Fruit fly (Drosophila melanogaster) whole organism, embryonic: ENCODE measurements around the gene shv.
A peak's percentile ranks its signal among the peaks of the same experiment; 100 is the strongest.

ENCODE experiments used
- Antp ChIP-seq: fragments of 200-800 bp; sonication (Bioruptor generic); optimal IDR thresholded peaks from 3 replicates; lab custom pipeline; 2016; ENCODE audit warnings: missing biosample characterization, missing genetic modification characterization
- Blimp-1 ChIP-seq: fragments of 200-800 bp; sonication (Bioruptor generic); optimal IDR thresholded peaks from 3 replicates; lab custom pipeline; 2018; ENCODE audit warnings: missing biosample characterization, missing genetic modification characterization, mild to moderate bottlenecking, moderate library complexity, missing genetic modification reagents
- CG10147 ChIP-seq: fragments of 200-800 bp; sonication (Bioruptor generic); optimal IDR thresholded peaks from 2 replicates; lab custom pipeline; 2019; ENCODE audit warnings: missing biosample characterization, mild to moderate bottlenecking, missing genetic modification characterization, moderate library complexity
- CG10209 ChIP-seq: fragments of 200-800 bp; sonication (Bioruptor generic); optimal IDR thresholded peaks from 3 replicates; lab custom pipeline; 2017; ENCODE audit warnings: missing biosample characterization, mild to moderate bottlenecking, missing genetic modification characterization, missing genetic modification reagents
- CG10274 ChIP-seq: fragments of 200-800 bp; sonication (Bioruptor generic); optimal IDR thresholded peaks from 3 replicates; lab custom pipeline; 2017; ENCODE audit warnings: missing biosample characterization, mild to moderate bottlenecking, missing genetic modification characterization
- CG10654 ChIP-seq: fragments of 200-800 bp; sonication (Bioruptor generic); optimal IDR thresholded peaks from 2 replicates; lab custom pipeline; 2016; ENCODE audit warnings: missing biosample characterization, missing genetic modification characterization
- CG10979 ChIP-seq: fragments of 200-800 bp; sonication (Bioruptor generic); optimal IDR thresholded peaks from 2 replicates; lab custom pipeline; 2018; ENCODE audit warnings: missing biosample characterization, mild to moderate bottlenecking, missing genetic modification characterization, moderate library complexity
- CG12942 ChIP-seq: fragments of 200-800 bp; sonication (Bioruptor generic); optimal IDR thresholded peaks from 3 replicates; lab custom pipeline; 2016; ENCODE audit warnings: missing biosample characterization, missing genetic modification characterization
- CG15269 ChIP-seq: fragments of 200-800 bp; sonication (Bioruptor generic); optimal IDR thresholded peaks from 2 replicates; lab custom pipeline; 2018; ENCODE audit warnings: missing biosample characterization, mild to moderate bottlenecking, missing genetic modification characterization, moderate library complexity
- CG1529 ChIP-seq: fragments of 200-800 bp; sonication (Bioruptor generic); optimal IDR thresholded peaks from 3 replicates; lab custom pipeline; 2018; ENCODE audit warnings: missing biosample characterization, missing genetic modification characterization
- CG1832 ChIP-seq: fragments of 200-800 bp; sonication (Bioruptor generic); optimal IDR thresholded peaks from 2 replicates; lab custom pipeline; 2017; ENCODE audit warnings: missing biosample characterization, mild to moderate bottlenecking, missing genetic modification characterization, inconsistent platforms
- CG2120 ChIP-seq: fragments of 200-800 bp; sonication (Bioruptor generic); optimal IDR thresholded peaks from 3 replicates; lab custom pipeline; 2016; ENCODE audit warnings: missing biosample characterization, missing genetic modification characterization
- CG4404 ChIP-seq: fragments of 200-800 bp; sonication (Bioruptor generic); IDR thresholded peaks from 2 replicates; pipeline ENCODE4 v1.3.6; 2022; ENCODE audit warnings: missing biosample characterization, missing genetic modification characterization
- CG5245 ChIP-seq: fragments of 200-800 bp; sonication (Bioruptor generic); optimal IDR thresholded peaks from 3 replicates; lab custom pipeline; 2016; ENCODE audit warnings: missing biosample characterization, missing genetic modification characterization
- CG6175 ChIP-seq: fragments of 200-800 bp; sonication (Bioruptor generic); IDR thresholded peaks from 3 replicates; pipeline ENCODE4 v1.3.6; 2022; ENCODE audit warnings: missing biosample characterization, missing genetic modification characterization
- CG6765 ChIP-seq: fragments of 200-800 bp; sonication (Bioruptor generic); optimal IDR thresholded peaks from 3 replicates; lab custom pipeline; 2017; ENCODE audit warnings: missing biosample characterization, mild to moderate bottlenecking, missing genetic modification characterization
- CG6854 ChIP-seq: fragments of 200-800 bp; sonication (Bioruptor generic); optimal IDR thresholded peaks from 3 replicates; lab custom pipeline; 2017; ENCODE audit warnings: missing biosample characterization, mild to moderate bottlenecking, missing genetic modification characterization
- CG8478 ChIP-seq: fragments of >200 bp; optimal IDR thresholded peaks from 2 replicates; lab custom pipeline; 2018
- CG8944 ChIP-seq: fragments of 200-800 bp; sonication (Bioruptor generic); optimal IDR thresholded peaks from 3 replicates; lab custom pipeline; 2016; ENCODE audit warnings: missing biosample characterization, missing genetic modification characterization
- CG9932 ChIP-seq: fragments of 200-800 bp; sonication (Bioruptor generic); IDR thresholded peaks from 2 replicates; pipeline ENCODE4 v1.3.6; 2022; ENCODE audit warnings: missing biosample characterization, missing genetic modification characterization
- Drgx ChIP-seq: fragments of 200-800 bp; sonication (Bioruptor generic); IDR thresholded peaks from 2 replicates; pipeline ENCODE4 v1.3.6; 2022; ENCODE audit warnings: missing biosample characterization, missing genetic modification characterization
- ERR ChIP-seq: fragments of 200-800 bp; sonication (Bioruptor generic); optimal IDR thresholded peaks from 2 replicates; lab custom pipeline; 2016; ENCODE audit warnings: missing biosample characterization, missing genetic modification characterization
- Gug ChIP-seq: fragments of 200-800 bp; sonication (Bioruptor generic); IDR thresholded peaks from 4 replicates; pipeline ENCODE4 v1.3.6; 2022; ENCODE audit warnings: missing biosample characterization, missing genetic modification characterization
- HmgZ ChIP-seq: fragments of 200-800 bp; sonication (Bioruptor generic); optimal IDR thresholded peaks from 2 replicates; lab custom pipeline; 2018; ENCODE audit warnings: missing biosample characterization, mild to moderate bottlenecking, missing genetic modification characterization
- Hr3 ChIP-seq: fragments of 200-800 bp; sonication (Bioruptor generic); optimal IDR thresholded peaks from 3 replicates; lab custom pipeline; 2016; ENCODE audit warnings: missing biosample characterization, missing genetic modification characterization
- Spps ChIP-seq: fragments of 200-800 bp; sonication (Bioruptor generic); optimal IDR thresholded peaks from 2 replicates; lab custom pipeline; 2018; ENCODE audit warnings: missing biosample characterization, mild to moderate bottlenecking, missing genetic modification characterization
- Vsx1 ChIP-seq: fragments of 200-800 bp; sonication (Bioruptor generic); optimal IDR thresholded peaks from 2 replicates; lab custom pipeline; 2017; ENCODE audit warnings: missing biosample characterization, mild to moderate bottlenecking, missing genetic modification characterization, missing genetic modification reagents
- ac ChIP-seq: fragments of 200-800 bp; sonication (Bioruptor generic); optimal IDR thresholded peaks from 3 replicates; lab custom pipeline; 2017; ENCODE audit warnings: missing biosample characterization, mild to moderate bottlenecking, missing genetic modification characterization
- aop ChIP-seq: fragments of 200-800 bp; sonication (Bioruptor generic); IDR thresholded peaks from 2 replicates; pipeline ENCODE4 v1.3.6; 2022; ENCODE audit warnings: missing biosample characterization, missing genetic modification characterization
- bowl ChIP-seq: fragments of 200-800 bp; sonication (Bioruptor generic); IDR thresholded peaks from 2 replicates; pipeline ENCODE4 v1.3.6; 2022; ENCODE audit warnings: missing biosample characterization, missing genetic modification characterization
- esg ChIP-seq: fragments of 200-800 bp; sonication (Bioruptor generic); conservative IDR thresholded peaks from 2 replicates; pipeline ENCODE4 v1.3.6; 2022; ENCODE audit warnings: missing biosample characterization, missing genetic modification characterization
- gsb ChIP-seq: fragments of 200-800 bp; sonication (Bioruptor generic); IDR thresholded peaks from 2 replicates; pipeline ENCODE4 v1.3.6; 2022; ENCODE audit warnings: missing biosample characterization, missing genetic modification characterization
- her ChIP-seq: fragments of 200-800 bp; sonication (Bioruptor generic); optimal IDR thresholded peaks from 2 replicates; lab custom pipeline; 2016; ENCODE audit warnings: missing biosample characterization, missing genetic modification characterization
- inv ChIP-seq: fragments of 200-800 bp; sonication (Bioruptor generic); IDR thresholded peaks from 2 replicates; pipeline ENCODE4 v1.3.6; 2022; ENCODE audit warnings: missing biosample characterization, missing genetic modification characterization; ENCODE audit not compliant: partially characterized antibody
- jigr1 ChIP-seq: fragments of 200-800 bp; sonication (Bioruptor generic); IDR thresholded peaks from 3 replicates; pipeline ENCODE4 v1.3.6; 2022; ENCODE audit warnings: missing biosample characterization, missing genetic modification characterization
- kah ChIP-seq: fragments of 200-800 bp; sonication (Bioruptor generic); optimal IDR thresholded peaks from 2 replicates; lab custom pipeline; 2018; ENCODE audit warnings: missing biosample characterization, mild to moderate bottlenecking, missing genetic modification characterization
- lab ChIP-seq: fragments of 200-800 bp; sonication (Bioruptor generic); optimal IDR thresholded peaks from 3 replicates; lab custom pipeline; 2017; ENCODE audit warnings: missing biosample characterization, missing genetic modification characterization, mild to moderate bottlenecking, moderate library complexity, missing genetic modification reagents
- luna ChIP-seq: fragments of 200-800 bp; sonication (Bioruptor generic); optimal IDR thresholded peaks from 2 replicates; lab custom pipeline; 2016; ENCODE audit warnings: missing biosample characterization, missing genetic modification characterization
- otp ChIP-seq: fragments of 200-800 bp; sonication (Bioruptor generic); IDR thresholded peaks from 3 replicates; pipeline ENCODE4, ENCODE4 v1.3.6; 2022; ENCODE audit warnings: missing biosample characterization, missing genetic modification characterization
- pnt ChIP-seq: fragments of 200-800 bp; sonication (Bioruptor generic); optimal IDR thresholded peaks from 3 replicates; lab custom pipeline; 2016; ENCODE audit warnings: missing biosample characterization, missing genetic modification characterization
- pros ChIP-seq: fragments of 200-800 bp; sonication (Bioruptor generic); optimal IDR thresholded peaks from 3 replicates; lab custom pipeline; 2019; ENCODE audit warnings: missing biosample characterization, mild to moderate bottlenecking, missing genetic modification characterization, moderate library complexity
- psq ChIP-seq: fragments of 200-800 bp; sonication (Bioruptor generic); optimal IDR thresholded peaks from 2 replicates; lab custom pipeline; 2017; ENCODE audit warnings: missing biosample characterization, missing genetic modification characterization
- pzg ChIP-seq: fragments of 200-800 bp; sonication (Bioruptor generic); optimal IDR thresholded peaks from 3 replicates; lab custom pipeline; 2018; ENCODE audit warnings: missing biosample characterization, mild to moderate bottlenecking, missing genetic modification characterization, moderate library complexity
- repo ChIP-seq: fragments of 200-800 bp; sonication (Bioruptor generic); optimal IDR thresholded peaks from 2 replicates; lab custom pipeline; 2016; ENCODE audit warnings: missing biosample characterization, missing genetic modification characterization
- sd ChIP-seq: fragments of 200-800 bp; sonication (Bioruptor generic); optimal IDR thresholded peaks from 3 replicates; lab custom pipeline; 2018; ENCODE audit warnings: missing biosample characterization, mild to moderate bottlenecking, missing genetic modification characterization, moderate library complexity
- shn ChIP-seq: fragments of 200-800 bp; sonication (Bioruptor generic); optimal IDR thresholded peaks from 3 replicates; lab custom pipeline; 2016; ENCODE audit warnings: missing biosample characterization, missing genetic modification characterization
- slou ChIP-seq: fragments of 200-800 bp; sonication (Bioruptor generic); optimal IDR thresholded peaks from 3 replicates; lab custom pipeline; 2016; ENCODE audit warnings: missing biosample characterization, missing genetic modification characterization
- sqz ChIP-seq: fragments of 200-800 bp; sonication (Bioruptor generic); optimal IDR thresholded peaks from 3 replicates; lab custom pipeline; 2018; ENCODE audit warnings: missing biosample characterization, mild to moderate bottlenecking, missing genetic modification characterization
- sr ChIP-seq: fragments of 200-800 bp; sonication (Bioruptor generic); IDR thresholded peaks from 3 replicates; pipeline ENCODE4 v1.3.6; 2022; ENCODE audit warnings: missing biosample characterization, missing genetic modification characterization
- wor ChIP-seq: fragments of 200-800 bp; sonication (Bioruptor generic); IDR thresholded peaks from 2 replicates; pipeline ENCODE4 v1.3.6; 2022; ENCODE audit warnings: missing biosample characterization, missing genetic modification characterization
- zfh1 ChIP-seq: fragments of 200-800 bp; sonication (Bioruptor generic); IDR thresholded peaks from 3 replicates; pipeline ENCODE4 v1.3.6; 2022; ENCODE audit warnings: missing biosample characterization, missing genetic modification characterization

Gene shv

DNA sequence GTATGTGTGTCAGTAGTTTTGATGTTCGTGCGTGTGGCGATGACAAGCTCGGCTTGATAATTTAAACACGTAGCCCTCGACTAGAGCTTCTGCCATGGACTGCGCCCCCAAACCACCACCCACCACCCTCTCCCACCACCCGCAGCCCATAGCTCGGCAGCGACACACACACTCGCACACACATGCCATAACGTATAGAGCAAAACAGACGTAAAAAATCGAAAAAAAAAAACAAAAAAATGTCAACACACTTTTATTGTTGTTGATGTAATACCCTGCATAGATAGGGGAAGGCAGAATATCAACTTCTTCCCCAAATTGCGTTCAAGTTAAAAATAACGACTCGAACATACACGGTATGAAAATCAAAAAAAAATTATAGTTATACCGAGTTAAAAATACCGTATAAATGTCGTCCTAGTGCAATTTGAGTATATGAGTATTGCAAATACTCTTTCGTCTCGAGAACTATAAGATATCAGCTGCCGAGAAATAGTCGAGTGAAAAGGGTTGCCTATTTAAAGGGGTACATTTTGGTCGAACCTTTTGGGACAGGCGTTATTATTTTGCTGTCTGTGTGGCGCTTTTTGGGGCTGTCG, 17.5 kb downstream of the shv start (continued):
- no peak for TF ChIP-seq sr
- TF ChIP-seq CG9932 (GFP tag; lab: Robert Waterston, UW): peak; percentile 54
- no peak for TF ChIP-seq pros (GFP tag; lab: Kevin White, UChicago)
- peak; percentile 78 for TF ChIP-seq her
- TF ChIP-seq repo (GFP tag; lab: Kevin White, UChicago): peak; percentile 50
- 0 out of 2 replicates have a peak, but pooled peaks have one; percentile 11 for TF ChIP-seq bowl
- TF ChIP-seq Vsx1 (GFP tag; lab: Kevin White, UChicago): peak; percentile 54
- peak; percentile 45; the same call in 1 of the 3 replicates for TF ChIP-seq CG6175 (GFP tag; lab: Robert Waterston, UW)
- peak; percentile 61 for TF ChIP-seq ERR (GFP tag; lab: Kevin White, UChicago)
- peak; percentile 56 for TF ChIP-seq CG10654 (GFP tag; lab: Kevin White, UChicago)
- no peak for TF ChIP-seq CG1529
- TF ChIP-seq CG10274 (GFP tag; lab: Kevin White, UChicago): peak; percentile 76
- TF ChIP-seq ac (GFP tag; lab: Kevin White, UChicago): no peak
- TF ChIP-seq Spps (tag; lab: Kevin White, UChicago): peak; percentile 43
- peak; percentile 64 for TF ChIP-seq psq (GFP tag; lab: Kevin White, UChicago)
- no peak for TF ChIP-seq aop
- no peak for TF ChIP-seq CG8478 (lab: Kevin White, UChicago)
- TF ChIP-seq CG10147: peak; percentile 75
- peak; percentile 77 for TF ChIP-seq zfh1 (GFP tag; lab: Robert Waterston, UW)
- TF ChIP-seq HmgZ (tag; lab: Kevin White, UChicago): peak; percentile 46
- peak; percentile 70; the same call in 1 of the 3 replicates for TF ChIP-seq jigr1
- TF ChIP-seq Gug: peak; percentile 76
- TF ChIP-seq sd (tag; lab: Kevin White, UChicago): peak; percentile 82
- TF ChIP-seq kah (GFP tag; lab: Kevin White, UChicago): peak; percentile 3
- 0 out of 3 replicates have a peak, but pooled peaks have one; percentile 18 for TF ChIP-seq otp (GFP tag; lab: Robert Waterston, UW)
- TF ChIP-seq CG6765 (GFP tag; lab: Kevin White, UChicago): peak; percentile 44
- TF ChIP-seq inv (GFP tag; lab: Robert Waterston, UW): no peak
- TF ChIP-seq CG15269 (tag; lab: Kevin White, UChicago): peak; percentile 84
- TF ChIP-seq sqz: peak; percentile 82
- TF ChIP-seq CG4404: peak; percentile 40
- no peak for TF ChIP-seq pzg (GFP tag; lab: Kevin White, UChicago)
- peak; percentile 81 for TF ChIP-seq pnt (GFP tag; lab: Kevin White, UChicago)
- peak; percentile 61 for TF ChIP-seq CG10209 (GFP tag; lab: Kevin White, UChicago)
- peak; percentile 61 for TF ChIP-seq CG10979 (tag; lab: Kevin White, UChicago)
- no peak for TF ChIP-seq CG1832
- peak; percentile 62 for TF ChIP-seq Drgx (GFP tag; lab: Robert Waterston, UW)
- peak; percentile 44 for TF ChIP-seq CG5245 (GFP tag; lab: Kevin White, UChicago)
- peak; percentile 79 for TF ChIP-seq CG8944 (GFP tag; lab: Kevin White, UChicago)
- TF ChIP-seq CG12942: peak; percentile 60
- peak; percentile 73 for TF ChIP-seq slou (GFP tag; lab: Kevin White, UChicago)
- peak; percentile 56 for TF ChIP-seq luna (GFP tag; lab: Kevin White, UChicago)
- TF ChIP-seq Antp: peak; percentile 79
- TF ChIP-seq Hr3: peak; percentile 62
- no peak for TF ChIP-seq gsb (GFP tag; lab: Robert Waterston, UW)
- peak; percentile 64 for TF ChIP-seq Blimp-1 (GFP tag; lab: Kevin White, UChicago)
- TF ChIP-seq esg (GFP tag; lab: Robert Waterston, UW): peak; percentile 76
- TF ChIP-seq shn: peak; percentile 88
- peak; percentile 93 for TF ChIP-seq CG2120 (GFP tag; lab: Kevin White, UChicago)
- TF ChIP-seq wor: peak; percentile 54; the same call in 1 of the 2 replicates
- peak; percentile 68 for TF ChIP-seq CG6854
- TF ChIP-seq lab (GFP tag; lab: Kevin White, UChicago): peak; percentile 87
